Worm (Caenorhabditis elegans) whole organism, L3 larva: ENCODE data around the gene nspf-3.

Experiments used
- aly-2 ChIP-seq: fragments of 150-350 bp; optimal IDR thresholded peaks from 2 replicates; lab custom pipeline; 2014; ENCODE audit warnings: missing biosample characterization, missing genetic modification characterization
- daf-12 ChIP-seq: fragments of 150-350 bp; optimal IDR thresholded peaks from 2 replicates; lab custom pipeline; 2014; ENCODE audit warnings: missing biosample characterization, missing genetic modification reagents, missing genetic modification characterization
- egl-27 ChIP-seq: sonication (generic microtip); optimal IDR thresholded peaks from 4 replicates; lab custom pipeline; 2017; ENCODE audit warnings: missing biosample characterization, missing genetic modification reagents, missing genetic modification characterization
- elt-1 ChIP-seq: fragments of 150-350 bp; optimal IDR thresholded peaks from 2 replicates; lab custom pipeline; 2014; ENCODE audit warnings: missing biosample characterization, missing genetic modification characterization
- fkh-10 ChIP-seq: sonication (generic microtip); optimal IDR thresholded peaks from 2 replicates; lab custom pipeline; 2017; ENCODE audit warnings: missing biosample characterization, missing genetic modification reagents, missing genetic modification characterization
- lin-39 ChIP-seq: fragments of 150-350 bp; optimal IDR thresholded peaks from 2 replicates; lab custom pipeline; 2018; ENCODE audit warnings: missing biosample characterization, missing genetic modification reagents, missing genetic modification characterization
- nfya-1 ChIP-seq: sonication (generic microtip); optimal IDR thresholded peaks from 2 replicates; lab custom pipeline; 2017; ENCODE audit warnings: missing genetic modification characterization, mild to moderate bottlenecking, missing compliant biosample characterization, antibody characterized with exemption, moderate library complexity; ENCODE audit not compliant: insufficient read depth
- nhr-12 ChIP-seq: fragments of 150-350 bp; optimal IDR thresholded peaks from 2 replicates; lab custom pipeline; 2014; ENCODE audit warnings: missing biosample characterization, missing genetic modification characterization
- nhr-25 ChIP-seq: sonication (generic microtip); optimal IDR thresholded peaks from 2 replicates; lab custom pipeline; 2017; ENCODE audit warnings: missing biosample characterization, missing genetic modification characterization
- nhr-77 ChIP-seq: fragments of 150-350 bp; optimal IDR thresholded peaks from 2 replicates; lab custom pipeline; 2014; ENCODE audit warnings: missing biosample characterization, missing genetic modification characterization
- pha-4 ChIP-seq: fragments of 150-350 bp; optimal IDR thresholded peaks from 2 replicates; lab custom pipeline; 2014; ENCODE audit warnings: missing biosample characterization, missing genetic modification reagents, missing genetic modification characterization
- pqm-1 ChIP-seq: fragments of 150-350 bp; optimal IDR thresholded peaks from 2 replicates; lab custom pipeline; 2017; ENCODE audit warnings: missing biosample characterization, missing genetic modification characterization, inconsistent platforms

DNA sequence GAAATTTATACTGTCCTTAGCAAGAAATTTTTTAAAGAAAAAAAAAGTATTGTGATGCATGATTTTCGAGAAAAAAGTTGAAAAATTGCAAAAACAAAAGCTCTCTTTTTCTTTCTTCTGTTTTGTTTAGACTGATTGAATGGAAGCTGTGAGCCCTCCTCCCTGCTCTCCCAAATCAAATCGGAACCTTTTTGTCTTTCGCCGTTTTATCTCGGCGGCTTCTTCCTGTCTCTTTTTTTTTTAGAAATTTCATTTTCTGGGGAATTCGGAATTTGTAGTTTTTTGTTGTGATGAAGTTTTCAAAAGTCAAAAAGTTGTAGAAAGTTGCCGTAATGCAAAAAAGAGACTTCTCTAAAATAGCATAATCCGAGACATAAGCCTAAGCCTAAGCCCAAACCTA is 40.7 kb upstream of the nspf-3 start:
- TF ChIP-seq pha-4 (tag; lab: Kevin White, UChicago) (no peak), lin-39 (tag; lab: Kevin White, UChicago) (no peak), pqm-1 (tag; lab: Kevin White, UChicago) (no peak), fkh-10 (GFP tag; lab: Kevin White, UChicago) (peak; percentile 61), nfya-1 (tag; lab: Kevin White, UChicago) (no peak), nhr-25 (tag; lab: Kevin White, UChicago) (no peak), aly-2 (no peak), nhr-12 (tag; lab: Kevin White, UChicago) (no peak), elt-1 (tag; lab: Kevin White, UChicago) (no peak), daf-12 (tag; lab: Kevin White, UChicago) (no peak), egl-27 (tag; lab: Kevin White, UChicago) (no peak), nhr-77 (no peak)
